Worm (Caenorhabditis elegans): ENCODE data around the gene T01C3.3.

DNA sequence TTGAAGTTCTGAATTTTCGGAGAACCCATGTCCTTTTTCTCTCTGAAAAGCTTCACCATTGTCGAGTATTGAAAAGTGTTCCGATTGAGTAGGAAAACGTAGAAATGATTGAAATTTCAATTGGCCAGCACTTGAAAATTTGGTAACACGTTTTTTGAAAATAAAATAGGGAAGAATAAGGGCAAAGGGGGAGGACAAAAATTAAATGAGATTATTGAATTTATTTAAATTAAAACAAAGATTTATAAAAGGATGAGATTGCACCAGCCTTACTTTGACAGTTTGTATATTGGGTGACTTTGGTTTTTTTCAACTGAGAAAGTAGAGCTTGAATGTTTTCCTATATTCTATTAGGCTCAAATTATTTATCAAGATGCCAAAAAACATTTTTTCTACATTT is 21.7 kb upstream of the T01C3.3 start, which contains the start of gene obr-2:
- TF ChIP-seq sptf-1 (tag; optimal IDR thresholded peaks at IDR 0.05) (no peak), aha-1 (tag; optimal IDR thresholded peaks at IDR 0.05) (no peak), nhr-76 (tag; optimal IDR thresholded peaks at IDR 0.05) (no peak), F16B12.6 (tag; optimal IDR thresholded peaks at IDR 0.05) (no peak), nhr-77 (tag; optimal IDR thresholded peaks at IDR 0.05) (no peak), tbx-2 (tag; optimal IDR thresholded peaks at IDR 0.05) (no peak), fos-1 (tag; optimal IDR thresholded peaks at IDR 0.05) (no peak), swsn-7 (tag; optimal IDR thresholded peaks at IDR 0.05) (no peak), egl-27 (tag; optimal IDR thresholded peaks at IDR 0.05) (no peak), ztf-4 (tag; optimal IDR thresholded peaks at IDR 0.05) (no peak), pag-3 (tag; optimal IDR thresholded peaks at IDR 0.05; ENCODE audit: borderline replicate concordance, insufficient read depth) (no peak), pax-3 (tag; optimal IDR thresholded peaks at IDR 0.05) (no peak), lin-35 (GFP tag; optimal IDR thresholded peaks at IDR 0.05) (no peak), skn-1 (tag; optimal IDR thresholded peaks at IDR 0.05) (no peak)

Data from whole organism, L1 larva.